Fruit fly (Drosophila melanogaster): Measurements from ENCODE around the gene Ptp61F.

The Ptp61F gene

dm6 chr3L:1420950-1421349, 54.1 kb downstream of the Ptp61F start (continued):
- TF ChIP-seq CG9139 (GFP tag; optimal IDR thresholded peaks at IDR 0.05) (no peak), Eip78C (GFP tag) (peak; percentile 60), net (GFP tag; optimal IDR thresholded peaks at IDR 0.05) (no peak), CG3032 (tag; optimal IDR thresholded peaks at IDR 0.05) (peak; percentile 29), Smox (GFP tag; optimal IDR thresholded peaks at IDR 0.05) (no peak), dac (GFP tag; optimal IDR thresholded peaks at IDR 0.05) (no peak), acj6 (GFP tag; optimal IDR thresholded peaks at IDR 0.05) (no peak), Sox102F (GFP tag; optimal IDR thresholded peaks at IDR 0.05) (no peak), CG7368 (GFP tag; optimal IDR thresholded peaks at IDR 0.05) (no peak), Ets96B (tag; optimal IDR thresholded peaks at IDR 0.05) (peak; percentile 40), CG31627 (GFP tag; optimal IDR thresholded peaks at IDR 0.05) (no peak), CG10669 (GFP tag; optimal IDR thresholded peaks at IDR 0.05) (no peak), Sox15 (GFP tag; optimal IDR thresholded peaks at IDR 0.05) (no peak), fkh (GFP tag; optimal IDR thresholded peaks at IDR 0.05) (no peak), CG8319 (GFP tag; optimal IDR thresholded peaks at IDR 0.05) (no peak), CG11294 (GFP tag; IDR thresholded peaks at IDR 0.05) (no peak), CG4318 (GFP tag; optimal IDR thresholded peaks at IDR 0.05) (no peak), CG6276 (GFP tag; optimal IDR thresholded peaks at IDR 0.05) (no peak), CG8632 (GFP tag; optimal IDR thresholded peaks at IDR 0.05) (no peak)

DNA sequence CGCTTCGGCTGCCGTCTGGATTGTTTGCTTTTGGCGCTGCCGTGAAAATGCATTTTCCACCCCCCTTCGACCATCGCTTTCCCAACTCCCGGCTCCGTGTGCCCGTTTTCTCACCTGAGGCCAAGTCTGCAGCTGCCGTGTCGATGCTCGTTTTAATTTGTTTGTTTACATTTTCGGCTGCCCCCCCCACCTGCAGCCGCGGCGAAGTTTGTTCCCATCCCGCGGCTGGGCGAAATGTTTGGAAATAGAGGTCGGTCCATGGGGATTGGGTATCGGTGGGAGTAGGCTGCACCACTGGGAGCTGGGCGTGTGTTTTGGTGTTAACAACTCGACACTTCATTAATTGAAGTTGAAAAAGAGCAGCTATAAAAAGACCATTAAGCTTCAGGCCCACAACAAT, 55.1 kb downstream of the Ptp61F start:
- TF ChIP-seq Hr4 (GFP tag; optimal IDR thresholded peaks at IDR 0.05) = no peak
- peak; percentile 35 for TF ChIP-seq fkh (GFP tag; optimal IDR thresholded peaks at IDR 0.05)

DNA sequence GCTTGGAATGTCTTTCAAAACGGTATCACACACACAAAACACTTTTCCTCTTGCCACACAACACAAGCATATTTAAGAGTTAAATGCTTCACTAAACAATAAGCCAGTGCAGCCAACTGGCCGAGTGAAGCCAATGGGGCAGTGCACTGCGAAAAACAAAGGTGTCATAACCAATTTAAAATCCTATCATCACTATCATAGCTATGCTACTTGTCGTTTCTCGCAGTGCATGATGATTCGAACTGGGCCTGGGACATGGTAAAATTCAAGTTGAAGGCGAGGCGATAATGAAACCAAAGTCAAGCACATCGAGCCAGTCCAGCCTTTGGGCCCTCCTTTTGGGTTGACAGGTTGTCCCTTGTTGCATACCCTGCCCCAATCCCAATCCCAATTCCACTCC, 56.2 kb downstream of the Ptp61F start:
- no peak for TF ChIP-seq Sox102F (GFP tag; optimal IDR thresholded peaks at IDR 0.05)
- TF ChIP-seq svp (GFP tag) = peak; percentile 52
- no peak for TF ChIP-seq OdsH (GFP tag; optimal IDR thresholded peaks at IDR 0.05)
- TF ChIP-seq CG16779 (tag; optimal IDR thresholded peaks at IDR 0.05) = no peak
- TF ChIP-seq salr (GFP tag; optimal IDR thresholded peaks at IDR 0.05) = peak in 1 of 2 experiments; percentile 3
- TF ChIP-seq net (GFP tag; optimal IDR thresholded peaks at IDR 0.05) = peak; percentile 18
- peak; percentile 30 for TF ChIP-seq acj6 (GFP tag; optimal IDR thresholded peaks at IDR 0.05)
- no peak for TF ChIP-seq dac (GFP tag; optimal IDR thresholded peaks at IDR 0.05)
- no peak for TF ChIP-seq Sox15 (GFP tag; optimal IDR thresholded peaks at IDR 0.05)
- peak; percentile 41 for TF ChIP-seq CG3032 (tag; optimal IDR thresholded peaks at IDR 0.05)
- TF ChIP-seq Ets96B (tag; optimal IDR thresholded peaks at IDR 0.05) = peak; percentile 30
- no peak for TF ChIP-seq CG8119 (GFP tag; IDR thresholded peaks at IDR 0.05)
- TF ChIP-seq CG1621 (tag; optimal IDR thresholded peaks at IDR 0.05) = no peak
- peak; percentile 44 for TF ChIP-seq dsx (GFP tag; optimal IDR thresholded peaks at IDR 0.05; ENCODE audit: poor library complexity, severe bottlenecking)
- TF ChIP-seq CG6163 (GFP tag; IDR thresholded peaks at IDR 0.05) = no peak
- no peak for TF ChIP-seq CG10669 (GFP tag; optimal IDR thresholded peaks at IDR 0.05)
- TF ChIP-seq esn (GFP tag; optimal IDR thresholded peaks at IDR 0.05) = no peak
- TF ChIP-seq CG3919 (GFP tag; optimal IDR thresholded peaks at IDR 0.05) = no peak
- no peak for TF ChIP-seq CG9139 (GFP tag; optimal IDR thresholded peaks at IDR 0.05)
- TF ChIP-seq CG32006 (GFP tag; optimal IDR thresholded peaks at IDR 0.05) = peak; percentile 41
- peak; percentile 8 for TF ChIP-seq achi (GFP tag; optimal IDR thresholded peaks at IDR 0.05)
- TF ChIP-seq Eip75B (GFP tag; optimal IDR thresholded peaks at IDR 0.05) = no peak
- TF ChIP-seq Smox (GFP tag; optimal IDR thresholded peaks at IDR 0.05) = peak; percentile 22
- peak; percentile 5 to 60 for TF ChIP-seq ss (GFP tag; optimal IDR thresholded peaks at IDR 0.05)
- TF ChIP-seq CG11902 (GFP tag; optimal IDR thresholded peaks at IDR 0.05) = no peak
- no peak for TF ChIP-seq eg (GFP tag; IDR thresholded peaks at IDR 0.05)
- peak; percentile 69 for TF ChIP-seq Eip78C (GFP tag)
- peak; percentile 5 for TF ChIP-seq pdm3 (GFP tag; optimal IDR thresholded peaks at IDR 0.05)
- TF ChIP-seq CG31627 (GFP tag; optimal IDR thresholded peaks at IDR 0.05) = peak; percentile 9
- no peak for TF ChIP-seq CG7368 (GFP tag; optimal IDR thresholded peaks at IDR 0.05)
- peak; percentile 32 for TF ChIP-seq spab (GFP tag; optimal IDR thresholded peaks at IDR 0.05)
- no peak for TF ChIP-seq CG15336 (GFP tag; IDR thresholded peaks at IDR 0.05)
- no peak for TF ChIP-seq CG8632 (GFP tag; optimal IDR thresholded peaks at IDR 0.05)
- TF ChIP-seq CG4318 (GFP tag; optimal IDR thresholded peaks at IDR 0.05) = peak; percentile 19
- TF ChIP-seq CG34406 (GFP tag; optimal IDR thresholded peaks at IDR 0.05) = no peak
- TF ChIP-seq Hr4 (GFP tag; optimal IDR thresholded peaks at IDR 0.05) = no peak
- TF ChIP-seq Gug (GFP tag; IDR thresholded peaks at IDR 0.05) = 0 out of 2 replicates have a peak, but pooled peaks have one; percentile 8
- TF ChIP-seq Hr39 (GFP tag; optimal IDR thresholded peaks at IDR 0.05) = peak; percentile 8
- no peak for TF ChIP-seq vri (GFP tag; optimal IDR thresholded peaks at IDR 0.05)
- no peak for TF ChIP-seq fd85E (GFP tag; optimal IDR thresholded peaks at IDR 0.05)
- TF ChIP-seq CG6792 (GFP tag; optimal IDR thresholded peaks at IDR 0.05) = no peak
- no peak for TF ChIP-seq Ets21C (GFP tag; optimal IDR thresholded peaks at IDR 0.05)
- no peak for TF ChIP-seq CG11294 (GFP tag; IDR thresholded peaks at IDR 0.05)
